Fruit fly (Drosophila melanogaster): ENCODE results near the gene CG13924.

DNA sequence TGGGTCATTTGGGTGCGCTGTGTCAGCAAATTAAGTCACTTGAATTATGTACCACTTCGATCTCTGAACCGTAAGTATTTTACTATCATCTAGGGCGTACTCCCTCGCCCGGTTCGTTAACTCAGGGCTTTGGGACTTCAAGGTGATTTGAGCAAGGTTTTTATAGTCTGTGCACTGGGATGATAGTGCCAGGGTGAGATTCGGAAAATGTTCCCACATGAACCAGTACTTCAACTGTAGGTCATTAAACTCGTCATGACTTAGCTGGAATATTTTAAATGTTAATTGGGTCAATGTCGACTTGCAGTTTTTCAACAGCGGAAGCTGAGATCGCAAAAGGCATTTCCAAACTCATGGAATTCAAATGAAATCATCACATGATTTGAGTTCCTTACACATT is 14.3 kb upstream of the CG13924 start, which contains the start of gene CNMa:
- TF ChIP-seq CG8478 (optimal IDR thresholded peaks at IDR 0.05), result no peak
- TF ChIP-seq CTCF (optimal IDR thresholded peaks at IDR 0.05), result no peak
